Worm (Caenorhabditis elegans) whole organism, late embryonic: ENCODE results near the gene C18G1.9.

Experiments
- C38D4.7 ChIP-seq: fragments of 200-800 bp; sonication (Bioruptor generic); optimal IDR thresholded peaks from 2 replicates; lab custom pipeline; 2018; ENCODE audit warnings: mild to moderate bottlenecking, missing genetic modification characterization, moderate library complexity, missing compliant biosample characterization
- F13H6.1 ChIP-seq: sonication (generic microtip); optimal IDR thresholded peaks from 2 replicates; lab custom pipeline; 2016; ENCODE audit warnings: missing genetic modification characterization, missing compliant biosample characterization
- K02D7.2 ChIP-seq: sonication (generic microtip); optimal IDR thresholded peaks from 2 replicates; lab custom pipeline; 2017; ENCODE audit warnings: mild to moderate bottlenecking, missing genetic modification characterization, missing compliant biosample characterization
- T23F11.4 ChIP-seq: fragments of 200-800 bp; sonication (Bioruptor generic); optimal IDR thresholded peaks from 2 replicates; lab custom pipeline; 2018; ENCODE audit warnings: mild to moderate bottlenecking, missing genetic modification characterization, missing compliant biosample characterization
- Y22D7AL.16 ChIP-seq: sonication (generic microtip); optimal IDR thresholded peaks from 2 replicates; lab custom pipeline; 2016; ENCODE audit warnings: missing genetic modification characterization, missing compliant biosample characterization
- ahr-1 ChIP-seq: sonication (generic microtip); optimal IDR thresholded peaks from 2 replicates; lab custom pipeline; 2016; ENCODE audit warnings: missing genetic modification characterization, missing compliant biosample characterization
- ama-1 ChIP-seq: fragments of 150-350 bp; optimal IDR thresholded peaks from 2 replicates; lab custom pipeline; 2014
- ceh-14 ChIP-seq: sonication (generic microtip); optimal IDR thresholded peaks from 2 replicates; lab custom pipeline; 2016; ENCODE audit warnings: missing genotype, missing genetic modification characterization, missing compliant biosample characterization
- ceh-18 ChIP-seq: sonication (generic microtip); optimal IDR thresholded peaks from 2 replicates; lab custom pipeline; 2016; ENCODE audit warnings: missing genetic modification characterization, missing compliant biosample characterization
- ceh-19 ChIP-seq: fragments of 200-800 bp; sonication (Bioruptor generic); optimal IDR thresholded peaks from 2 replicates; lab custom pipeline; 2018; ENCODE audit warnings: mild to moderate bottlenecking, missing genetic modification characterization, missing compliant biosample characterization
- ceh-2 ChIP-seq: sonication (generic microtip); optimal IDR thresholded peaks from 2 replicates; lab custom pipeline; 2016; ENCODE audit warnings: missing genotype, missing genetic modification characterization, missing compliant biosample characterization
- ceh-22 ChIP-seq: sonication (generic microtip); optimal IDR thresholded peaks from 2 replicates; lab custom pipeline; 2017; ENCODE audit warnings: missing biosample characterization, missing genetic modification characterization
- ceh-30 ChIP-seq: fragments of 150-350 bp; optimal IDR thresholded peaks from 2 replicates; lab custom pipeline; 2014; ENCODE audit warnings: missing biosample characterization, missing genetic modification characterization
- ceh-31 ChIP-seq: sonication (generic microtip); optimal IDR thresholded peaks from 2 replicates; lab custom pipeline; 2016; ENCODE audit warnings: missing genetic modification characterization, missing compliant biosample characterization
- ceh-34 ChIP-seq: sonication (generic microtip); optimal IDR thresholded peaks from 2 replicates; lab custom pipeline; 2016; ENCODE audit warnings: mild to moderate bottlenecking, missing genetic modification characterization, missing compliant biosample characterization
- ceh-6 ChIP-seq: fragments of 200-800 bp; sonication (Bioruptor generic); optimal IDR thresholded peaks from 2 replicates; lab custom pipeline; 2018; ENCODE audit warnings: mild to moderate bottlenecking, missing genetic modification characterization, missing compliant biosample characterization
- elt-2 ChIP-seq: sonication (generic microtip); optimal IDR thresholded peaks from 2 replicates; lab custom pipeline; 2016; ENCODE audit warnings: missing genetic modification reagents, missing genetic modification characterization, missing compliant biosample characterization
- ets-4 ChIP-seq: sonication (generic microtip); optimal IDR thresholded peaks from 2 replicates; lab custom pipeline; 2016; ENCODE audit warnings: missing genetic modification characterization, missing compliant biosample characterization
- fax-1 ChIP-seq: sonication (generic microtip); optimal IDR thresholded peaks from 2 replicates; lab custom pipeline; 2016; ENCODE audit warnings: missing genotype, missing genetic modification characterization, missing compliant biosample characterization
- fkh-6 ChIP-seq: sonication (generic microtip); optimal IDR thresholded peaks from 2 replicates; lab custom pipeline; 2016; ENCODE audit warnings: missing genetic modification characterization, missing compliant biosample characterization
- gmeb-2 ChIP-seq: sonication (generic microtip); optimal IDR thresholded peaks from 2 replicates; lab custom pipeline; 2016; ENCODE audit warnings: missing genetic modification characterization, inconsistent platforms, missing compliant biosample characterization
- hlh-13 ChIP-seq: fragments of 200-800 bp; sonication (Bioruptor generic); optimal IDR thresholded peaks from 2 replicates; lab custom pipeline; 2018; ENCODE audit warnings: mild to moderate bottlenecking, missing genetic modification characterization, missing compliant biosample characterization
- hlh-15 ChIP-seq: sonication (generic microtip); optimal IDR thresholded peaks from 2 replicates; lab custom pipeline; 2016; ENCODE audit warnings: missing genetic modification characterization, missing compliant biosample characterization
- hlh-8 ChIP-seq: sonication (generic microtip); optimal IDR thresholded peaks from 2 replicates; lab custom pipeline; 2016; ENCODE audit warnings: missing genotype, missing genetic modification characterization, missing compliant biosample characterization
- lim-6 ChIP-seq: sonication (generic microtip); optimal IDR thresholded peaks from 2 replicates; lab custom pipeline; 2016; ENCODE audit warnings: missing genetic modification characterization, missing compliant biosample characterization
- madf-2 ChIP-seq: sonication (generic microtip); optimal IDR thresholded peaks from 2 replicates; lab custom pipeline; 2017; ENCODE audit warnings: missing genetic modification characterization, missing compliant biosample characterization
- nfya-1 ChIP-seq: sonication (generic microtip); optimal IDR thresholded peaks from 2 replicates; lab custom pipeline; 2017; ENCODE audit warnings: missing genetic modification characterization, mild to moderate bottlenecking, missing compliant biosample characterization, antibody characterized with exemption, moderate library complexity
- nhr-11 ChIP-seq: fragments of 150-350 bp; optimal IDR thresholded peaks from 2 replicates; lab custom pipeline; 2014; ENCODE audit warnings: missing biosample characterization, missing genetic modification characterization
- nhr-232 ChIP-seq: sonication (generic microtip); optimal IDR thresholded peaks from 2 replicates; lab custom pipeline; 2016; ENCODE audit warnings: missing genetic modification characterization, missing compliant biosample characterization
- pag-3 ChIP-seq: sonication (generic microtip); optimal IDR thresholded peaks from 2 replicates; lab custom pipeline; 2016; ENCODE audit warnings: missing compliant biosample characterization, missing genetic modification characterization, borderline replicate concordance
- pha-4 ChIP-seq: fragments of 150-350 bp; optimal IDR thresholded peaks from 2 replicates; lab custom pipeline; 2018; ENCODE audit warnings: missing biosample characterization, missing genetic modification reagents, missing genetic modification characterization
- pros-1 ChIP-seq: fragments of 150-350 bp; optimal IDR thresholded peaks from 2 replicates; lab custom pipeline; 2014; ENCODE audit warnings: missing biosample characterization, missing genetic modification reagents, missing genetic modification characterization
- sdc-2 ChIP-seq: sonication (generic microtip); optimal IDR thresholded peaks from 2 replicates; lab custom pipeline; 2016; ENCODE audit warnings: missing genotype, missing genetic modification characterization, missing compliant biosample characterization
- sox-2 ChIP-seq: fragments of 200-800 bp; sonication (Bioruptor generic); IDR thresholded peaks from 2 replicates; pipeline ENCODE4 v1.3.6; 2022; ENCODE audit warnings: missing genetic modification reagents, missing genetic modification characterization, missing compliant biosample characterization
- tbx-2 ChIP-seq: sonication (generic microtip); optimal IDR thresholded peaks from 2 replicates; lab custom pipeline; 2016; ENCODE audit warnings: missing genetic modification characterization, missing compliant biosample characterization
- ttx-3 ChIP-seq: sonication (generic microtip); optimal IDR thresholded peaks from 2 replicates; lab custom pipeline; 2016; ENCODE audit warnings: missing genetic modification reagents, missing genetic modification characterization, missing compliant biosample characterization
- unc-42 ChIP-seq: sonication (generic microtip); optimal IDR thresholded peaks from 2 replicates; lab custom pipeline; 2016; ENCODE audit warnings: missing genotype, missing genetic modification characterization, missing compliant biosample characterization
- unc-55 ChIP-seq: sonication (generic microtip); optimal IDR thresholded peaks from 2 replicates; lab custom pipeline; 2017; ENCODE audit warnings: missing biosample characterization, missing genetic modification reagents, missing genetic modification characterization
- unc-86 ChIP-seq: sonication (generic microtip); optimal IDR thresholded peaks from 2 replicates; lab custom pipeline; 2016; ENCODE audit warnings: missing genetic modification characterization, missing compliant biosample characterization
- zip-5 ChIP-seq: sonication (generic microtip); optimal IDR thresholded peaks from 2 replicates; lab custom pipeline; 2016; ENCODE audit warnings: missing genetic modification characterization, missing compliant biosample characterization
- ztf-16 ChIP-seq: sonication (generic microtip); optimal IDR thresholded peaks from 2 replicates; lab custom pipeline; 2017; ENCODE audit warnings: missing genetic modification characterization, missing compliant biosample characterization

Gene C18G1.9

ce11 chrV:4769633-4770032, at the start of gene C18G1.9:
C18G1.9 (minus strand) TSS chrV:4769733.
- TF ChIP-seq C38D4.7 (GFP tag; lab: Kevin White, UChicago) (no peak), sdc-2 (tag; lab: Kevin White, UChicago) (no peak), sox-2 (no peak), lim-6 (tag; lab: Kevin White, UChicago) (no peak), unc-42 (tag; lab: Kevin White, UChicago) (no peak)

ce11 chrV:4818563-4818962, 49.0 kb upstream of the C18G1.9 start, which contains the start of gene ccep-97:
ccep-97 (minus strand) TSS chrV:4818663.
- TF ChIP-seq ceh-14 (tag; lab: Kevin White, UChicago), result no peak
- TF ChIP-seq fkh-6 (tag; lab: Kevin White, UChicago), result no peak
- TF ChIP-seq C38D4.7 (GFP tag; lab: Kevin White, UChicago), result no peak
- TF ChIP-seq K02D7.2 (tag; lab: Kevin White, UChicago), result no peak
- TF ChIP-seq unc-86 (tag; lab: Kevin White, UChicago), result no peak
- TF ChIP-seq unc-55, result no peak
- no peak for TF ChIP-seq ttx-3
- TF ChIP-seq ceh-22 (tag; lab: Kevin White, UChicago), result no peak
- no peak for TF ChIP-seq F13H6.1 (tag; lab: Kevin White, UChicago)
- no peak for TF ChIP-seq elt-2
- TF ChIP-seq gmeb-2, result no peak
- no peak for TF ChIP-seq hlh-13 (GFP tag; lab: Kevin White, UChicago)
- TF ChIP-seq ceh-30 (tag; lab: Kevin White, UChicago), result no peak

ce11 chrV:4813825-4814224, 44.3 kb upstream of the C18G1.9 start:
- TF ChIP-seq ceh-18 (tag; lab: Kevin White, UChicago) (no peak), nfya-1 (tag; lab: Kevin White, UChicago) (peak; percentile 53), ceh-30 (tag; lab: Kevin White, UChicago) (no peak)

- TF ChIP-seq ceh-22 (tag; lab: Kevin White, UChicago), result no peak
- peak; percentile 24 for TF ChIP-seq unc-42 (tag; lab: Kevin White, UChicago)
- no peak for TF ChIP-seq T23F11.4 (GFP tag; lab: Kevin White, UChicago)
- no peak for TF ChIP-seq C38D4.7 (GFP tag; lab: Kevin White, UChicago)
- no peak for TF ChIP-seq lim-6 (tag; lab: Kevin White, UChicago)
- peak; percentile 4 for TF ChIP-seq hlh-8 (tag; lab: Kevin White, UChicago)
- peak; percentile 26 for TF ChIP-seq ceh-2 (tag; lab: Kevin White, UChicago)
- TF ChIP-seq K02D7.2 (tag; lab: Kevin White, UChicago), result no peak
- no peak for TF ChIP-seq ztf-16 (tag; lab: Kevin White, UChicago)
- TF ChIP-seq ceh-18 (tag; lab: Kevin White, UChicago), result peak; percentile 43
- no peak for TF ChIP-seq ahr-1
- TF ChIP-seq zip-5 (tag; lab: Kevin White, UChicago), result no peak
- TF ChIP-seq nhr-11 (tag; lab: Kevin White, UChicago), result no peak
- peak; percentile 43 for TF ChIP-seq unc-55
- no peak for TF ChIP-seq nhr-232 (tag; lab: Kevin White, UChicago)
- peak; percentile 40 for TF ChIP-seq tbx-2 (tag; lab: Kevin White, UChicago)
- TF ChIP-seq pha-4 (tag; lab: Kevin White, UChicago), result no peak
- peak; percentile 56 for TF ChIP-seq nfya-1 (tag; lab: Kevin White, UChicago)
- TF ChIP-seq ceh-19 (GFP tag; lab: Kevin White, UChicago), result peak; percentile 31
- TF ChIP-seq ceh-31 (tag; lab: Kevin White, UChicago), result peak; percentile 57
- peak; percentile 43 for TF ChIP-seq pros-1
- no peak for TF ChIP-seq ets-4 (tag; lab: Kevin White, UChicago)
- TF ChIP-seq Y22D7AL.16 (tag; lab: Kevin White, UChicago), result no peak
- no peak for TF ChIP-seq hlh-15 (tag; lab: Kevin White, UChicago)
- no peak for TF ChIP-seq madf-2
- TF ChIP-seq ttx-3, result no peak
- TF ChIP-seq fax-1 (tag; lab: Kevin White, UChicago), result no peak
- peak; percentile 29 for TF ChIP-seq ceh-34 (tag; lab: Kevin White, UChicago)
- no peak for TF ChIP-seq ceh-6 (GFP tag; lab: Kevin White, UChicago)
- no peak for TF ChIP-seq sdc-2 (tag; lab: Kevin White, UChicago)
- TF ChIP-seq pag-3 (tag; lab: Kevin White, UChicago), result no peak
- TF ChIP-seq ama-1 (lab: Kevin White, UChicago), result no peak
These were observed 41.1 kb upstream of the C18G1.9 start for ce11 chrV:4810653-4811052.
